Worm (Caenorhabditis elegans): Measurements from ENCODE around the gene htz-1.

The htz-1 gene

DNA sequence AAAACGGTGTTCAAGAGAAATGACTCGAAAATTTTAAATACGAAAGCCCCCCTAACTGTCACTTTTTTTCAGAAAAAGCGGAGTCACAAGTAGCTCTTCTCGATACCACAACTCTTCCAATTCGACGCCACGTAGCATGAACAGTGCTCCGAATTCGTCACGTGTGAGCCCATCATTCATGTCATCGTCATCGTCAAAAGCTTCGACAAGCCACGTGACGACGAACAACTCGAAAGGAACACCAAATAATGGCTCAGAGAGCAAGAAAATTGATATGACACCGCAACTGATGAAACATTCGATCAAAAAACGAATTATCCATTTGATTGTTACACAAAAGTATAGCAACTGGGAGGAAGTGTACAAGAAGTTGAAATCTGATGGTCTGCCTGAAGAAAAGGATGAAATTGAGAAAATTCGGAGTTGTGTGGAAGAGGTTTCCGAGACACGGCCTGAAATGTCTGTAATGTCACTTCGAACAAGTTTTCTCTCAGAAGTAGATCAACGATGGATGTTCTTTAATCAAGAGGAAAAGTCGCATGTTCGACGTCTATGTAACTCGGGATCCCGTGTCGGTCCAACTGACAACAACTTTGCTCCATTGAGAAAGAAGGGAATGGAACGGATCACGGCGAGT is 34.6 kb upstream of the htz-1 start:
- TF ChIP-seq hmg-4 (GFP tag; optimal IDR thresholded peaks at IDR 0.05) = no peak
- TF ChIP-seq ceh-13 (GFP tag; optimal IDR thresholded peaks at IDR 0.05) = no peak
- TF ChIP-seq hnd-1 (tag; optimal IDR thresholded peaks at IDR 0.05) = no peak
- no peak for TF ChIP-seq tbx-37 (GFP tag; conservative IDR thresholded peaks at IDR 0.05)
- TF ChIP-seq ceh-36 (tag; optimal IDR thresholded peaks at IDR 0.05) = no peak
- no peak for TF ChIP-seq flt-1 (GFP tag; IDR thresholded peaks at IDR 0.05)
- no peak for TF ChIP-seq ets-7 (tag; optimal IDR thresholded peaks at IDR 0.05)
- no peak for TF ChIP-seq tbx-11 (GFP tag; IDR thresholded peaks at IDR 0.05)
- TF ChIP-seq pes-1 (GFP tag; IDR thresholded peaks at IDR 0.05) = no peak

ce11 chrIV:4411948-4412335 is 34.1 kb upstream of the htz-1 start:
- TF ChIP-seq pes-1 (GFP tag; IDR thresholded peaks at IDR 0.05) = no peak
- TF ChIP-seq ama-1 (optimal IDR thresholded peaks at IDR 0.05) = no peak
- 0 out of 2 replicates have a peak, but pooled peaks have one; percentile 5 for TF ChIP-seq scrt-1 (GFP tag; IDR thresholded peaks at IDR 0.05)
- no peak for TF ChIP-seq ceh-13 (GFP tag; optimal IDR thresholded peaks at IDR 0.05)
- TF ChIP-seq ceh-36 (tag; optimal IDR thresholded peaks at IDR 0.05) = no peak
- no peak for TF ChIP-seq ets-7 (tag; optimal IDR thresholded peaks at IDR 0.05)
- no peak for TF ChIP-seq F13C5.2 (tag; optimal IDR thresholded peaks at IDR 0.05)

- TF ChIP-seq tra-4 (tag; optimal IDR thresholded peaks at IDR 0.05) (no peak), B0310.2 (tag; optimal IDR thresholded peaks at IDR 0.05) (no peak), ceh-36 (tag; optimal IDR thresholded peaks at IDR 0.05) (no peak), pes-1 (GFP tag; IDR thresholded peaks at IDR 0.05) (no peak), flt-1 (GFP tag; IDR thresholded peaks at IDR 0.05) (no peak), hmg-4 (GFP tag; optimal IDR thresholded peaks at IDR 0.05) (no peak), ets-7 (tag; optimal IDR thresholded peaks at IDR 0.05) (no peak), hmbx-1 (tag; optimal IDR thresholded peaks at IDR 0.05) (no peak)
Measured at ce11 chrIV:4413114-4413513, 32.9 kb upstream of the htz-1 start.

DNA sequence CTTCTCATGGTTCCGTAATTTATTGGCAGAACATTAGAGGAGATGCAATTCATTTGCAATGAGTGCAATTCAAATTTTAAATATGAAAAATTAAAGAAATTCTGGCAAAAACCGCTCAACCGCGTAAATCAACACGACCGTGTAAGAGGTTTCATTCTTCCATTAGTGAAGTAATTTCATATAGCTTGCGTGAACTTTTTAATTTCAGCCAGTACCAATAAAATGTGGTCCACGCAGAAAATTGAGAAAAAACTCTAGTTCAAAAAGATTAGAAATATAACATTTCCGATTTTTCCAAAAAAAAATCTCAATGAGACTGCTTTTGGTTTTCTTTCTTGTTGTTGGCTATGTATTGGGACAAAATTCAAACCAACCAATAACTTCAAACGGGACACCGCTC is 24.0 kb upstream of the htz-1 start, which contains the start of gene clec-175:
TSS of gene clec-175 (plus strand) at position 301 of the 400 bp plus-strand sequence.
- no peak for TF ChIP-seq ceh-13 (GFP tag; optimal IDR thresholded peaks at IDR 0.05)
- no peak for TF ChIP-seq ceh-36 (tag; optimal IDR thresholded peaks at IDR 0.05)
- TF ChIP-seq tbx-11 (GFP tag; IDR thresholded peaks at IDR 0.05) = no peak
- TF ChIP-seq B0310.2 (tag; optimal IDR thresholded peaks at IDR 0.05) = no peak
- TF ChIP-seq hmg-4 (GFP tag; optimal IDR thresholded peaks at IDR 0.05) = no peak
- TF ChIP-seq flt-1 (GFP tag; IDR thresholded peaks at IDR 0.05) = no peak
- TF ChIP-seq scrt-1 (GFP tag; IDR thresholded peaks at IDR 0.05) = no peak
- TF ChIP-seq aly-1 (tag; optimal IDR thresholded peaks at IDR 0.05) = no peak
- TF ChIP-seq tra-4 (tag; optimal IDR thresholded peaks at IDR 0.05) = no peak
- TF ChIP-seq ama-1 (optimal IDR thresholded peaks at IDR 0.05) = no peak
- TF ChIP-seq F13C5.2 (tag; optimal IDR thresholded peaks at IDR 0.05) = no peak

DNA sequence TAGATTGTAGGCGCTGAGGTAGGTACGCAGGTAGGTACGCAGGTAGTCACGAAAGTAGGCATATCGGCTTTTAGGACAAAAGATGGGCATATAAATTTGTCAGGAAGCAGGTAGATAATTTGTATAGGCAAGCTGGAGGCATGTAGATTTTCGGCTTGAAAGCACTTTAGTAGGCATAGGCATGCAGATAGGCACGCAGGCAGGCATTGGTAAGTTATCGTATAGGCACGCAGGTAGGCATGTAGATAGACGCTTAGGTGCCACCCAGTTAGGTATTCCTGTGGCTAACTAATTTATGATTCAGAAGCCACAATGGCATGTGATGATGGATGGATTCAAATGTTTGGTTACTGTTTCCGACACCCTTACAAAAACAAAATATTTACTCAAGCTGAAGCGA is 23.0 kb upstream of the htz-1 start:
- TF ChIP-seq hnd-1 (tag; optimal IDR thresholded peaks at IDR 0.05) = no peak
- no peak for TF ChIP-seq scrt-1 (GFP tag; IDR thresholded peaks at IDR 0.05)
- TF ChIP-seq ceh-36 (tag; optimal IDR thresholded peaks at IDR 0.05) = no peak
- TF ChIP-seq tra-4 (tag; optimal IDR thresholded peaks at IDR 0.05) = no peak
- TF ChIP-seq ama-1 (optimal IDR thresholded peaks at IDR 0.05) = no peak
- TF ChIP-seq tbx-37 (GFP tag; conservative IDR thresholded peaks at IDR 0.05) = no peak
- TF ChIP-seq ets-7 (tag; optimal IDR thresholded peaks at IDR 0.05) = no peak
- TF ChIP-seq tbx-11 (GFP tag; IDR thresholded peaks at IDR 0.05) = no peak
- no peak for TF ChIP-seq hmg-4 (GFP tag; optimal IDR thresholded peaks at IDR 0.05)

- no peak for TF ChIP-seq aly-1 (tag; optimal IDR thresholded peaks at IDR 0.05)
- no peak for TF ChIP-seq hmg-4 (GFP tag; optimal IDR thresholded peaks at IDR 0.05)
- TF ChIP-seq pes-1 (GFP tag; IDR thresholded peaks at IDR 0.05) = no peak
- no peak for TF ChIP-seq ceh-13 (GFP tag; optimal IDR thresholded peaks at IDR 0.05)
- TF ChIP-seq tbx-11 (GFP tag; IDR thresholded peaks at IDR 0.05) = no peak
- TF ChIP-seq tbx-37 (GFP tag; conservative IDR thresholded peaks at IDR 0.05) = no peak
- no peak for TF ChIP-seq hnd-1 (tag; optimal IDR thresholded peaks at IDR 0.05)
- no peak for TF ChIP-seq flt-1 (GFP tag; IDR thresholded peaks at IDR 0.05)
- no peak for TF ChIP-seq ama-1 (optimal IDR thresholded peaks at IDR 0.05)
Measured at ce11 chrIV:4423885-4424284, 22.1 kb upstream of the htz-1 start.

DNA sequence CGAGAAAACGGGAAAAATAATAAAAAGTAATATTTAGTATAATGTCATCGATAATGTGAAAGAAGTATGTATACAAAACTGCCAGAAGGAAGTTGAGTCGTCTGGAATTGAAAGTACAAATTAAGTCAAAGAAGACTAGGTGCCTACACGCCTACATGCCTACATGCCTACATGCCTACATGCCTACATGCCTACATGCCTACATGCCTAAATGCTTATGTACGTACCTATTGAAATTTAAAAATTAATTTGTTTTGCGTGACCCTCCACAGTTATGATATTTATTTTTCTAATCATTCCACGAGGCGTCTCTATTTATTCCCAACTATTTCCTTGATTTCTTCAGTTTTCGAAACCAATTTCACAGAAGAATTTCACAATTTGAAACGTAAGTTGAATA is 16.1 kb upstream of the htz-1 start, which contains the start of the genes str-185 and R08C7.5:
TSS of gene str-185 (minus strand) at position 101 of the 400 bp plus-strand sequence.
TSS of gene R08C7.5 (plus strand) at position 329 of the 400 bp plus-strand sequence.
- TF ChIP-seq F13C5.2 (tag; optimal IDR thresholded peaks at IDR 0.05) (no peak), ceh-36 (tag; optimal IDR thresholded peaks at IDR 0.05) (no peak), tbx-37 (GFP tag; conservative IDR thresholded peaks at IDR 0.05) (no peak), hmbx-1 (tag; optimal IDR thresholded peaks at IDR 0.05) (no peak), hnd-1 (tag; optimal IDR thresholded peaks at IDR 0.05) (no peak)

DNA sequence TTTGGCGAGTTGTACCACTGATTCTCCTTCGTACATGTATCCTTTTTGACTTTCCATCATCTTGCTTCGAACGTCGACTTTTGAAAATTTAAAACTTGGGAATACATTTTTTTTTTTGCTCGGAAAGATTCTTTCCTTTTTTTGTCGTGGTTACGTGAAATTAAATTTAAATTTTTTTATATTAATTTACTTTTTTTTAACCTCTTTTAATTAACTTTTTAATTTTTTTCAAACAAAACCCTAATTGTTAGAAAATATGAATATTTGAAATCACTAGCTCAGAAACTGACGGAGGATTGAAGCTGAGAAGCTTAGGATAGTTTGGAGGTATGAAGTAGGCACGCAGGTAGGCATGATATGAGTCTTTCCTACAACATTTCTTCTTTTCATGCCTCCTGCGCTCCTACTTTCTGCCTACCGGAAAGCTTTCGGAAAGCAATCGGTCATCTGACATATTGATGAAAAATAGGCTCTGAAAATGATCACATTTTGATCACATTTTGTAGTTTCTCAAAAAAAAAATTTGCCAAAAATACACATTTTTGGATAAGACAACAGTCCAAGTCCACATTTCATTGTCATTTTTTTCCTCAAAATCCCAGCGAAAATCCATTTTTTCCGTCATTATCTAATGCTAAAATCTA is 11.5 kb upstream of the htz-1 start, which contains the start of the genes R08C7.8 and R08C7.4:
TSS of gene R08C7.8 (minus strand) at position 101 of the 644 bp plus-strand sequence.
TSS of gene R08C7.4 (plus strand) at position 594 of the 644 bp plus-strand sequence.
- TF ChIP-seq tbx-11 (GFP tag; IDR thresholded peaks at IDR 0.05) (no peak), tra-4 (tag; optimal IDR thresholded peaks at IDR 0.05) (no peak), ceh-13 (GFP tag; optimal IDR thresholded peaks at IDR 0.05) (no peak), tbx-37 (GFP tag; conservative IDR thresholded peaks at IDR 0.05) (no peak), pes-1 (GFP tag; IDR thresholded peaks at IDR 0.05) (no peak), scrt-1 (GFP tag; IDR thresholded peaks at IDR 0.05) (no peak), ceh-36 (tag; optimal IDR thresholded peaks at IDR 0.05) (no peak), hnd-1 (tag; optimal IDR thresholded peaks at IDR 0.05) (no peak), F13C5.2 (tag; optimal IDR thresholded peaks at IDR 0.05) (no peak)

Data from whole organism, early embryonic.